Worm (Caenorhabditis elegans) whole organism, mixed stage, embryonic: ENCODE measurements around the gene Y113G7A.14.

Source experiments
- bed-3 ChIP-seq: fragments of 200-800 bp; sonication (Bioruptor generic); optimal IDR thresholded peaks from 3 replicates; lab custom pipeline; 2018; ENCODE audit warnings: mild to moderate bottlenecking, missing genetic modification characterization, moderate library complexity, missing compliant biosample characterization
- blmp-1 ChIP-seq: fragments of 150-350 bp; optimal IDR thresholded peaks from 2 replicates; lab custom pipeline; 2014; ENCODE audit warnings: missing biosample characterization, missing genetic modification characterization
- ceh-43 ChIP-seq: fragments of 200-800 bp; sonication (Bioruptor generic); optimal IDR thresholded peaks from 2 replicates; lab custom pipeline; 2018; ENCODE audit warnings: mild to moderate bottlenecking, missing genetic modification characterization, moderate library complexity, missing compliant biosample characterization
- ceh-83 ChIP-seq: fragments of 200-800 bp; sonication (Bioruptor generic); optimal IDR thresholded peaks from 2 replicates; lab custom pipeline; 2018; ENCODE audit warnings: mild to moderate bottlenecking, missing genetic modification characterization, missing compliant biosample characterization
- ces-1 ChIP-seq: fragments of 150-350 bp; optimal IDR thresholded peaks from 2 replicates; lab custom pipeline; 2014; ENCODE audit warnings: missing biosample characterization, missing genetic modification reagents, missing genetic modification characterization
- cnd-1 ChIP-seq: fragments of 200-800 bp; sonication (Bioruptor generic); optimal IDR thresholded peaks from 2 replicates; lab custom pipeline; 2018; ENCODE audit warnings: mild to moderate bottlenecking, missing genetic modification characterization, missing compliant biosample characterization
- drap-1 ChIP-seq: fragments of 200-800 bp; sonication (Bioruptor generic); optimal IDR thresholded peaks from 3 replicates; lab custom pipeline; 2018; ENCODE audit warnings: mild to moderate bottlenecking, missing genetic modification characterization, missing compliant biosample characterization
- elt-1 ChIP-seq: sonication (generic microtip); optimal IDR thresholded peaks from 2 replicates; lab custom pipeline; 2017; ENCODE audit warnings: missing genetic modification characterization, mild to moderate bottlenecking, missing compliant biosample characterization, antibody characterized with exemption, moderate library complexity, borderline replicate concordance; ENCODE audit not compliant: insufficient read depth
- elt-3 ChIP-seq: fragments of 150-350 bp; optimal IDR thresholded peaks from 2 replicates; lab custom pipeline; 2014; ENCODE audit warnings: missing biosample characterization, missing genetic modification characterization
- ham-2 ChIP-seq: fragments of 200-800 bp; sonication (Bioruptor generic); optimal IDR thresholded peaks from 2 replicates; lab custom pipeline; 2018; ENCODE audit warnings: mild to moderate bottlenecking, missing genetic modification characterization, missing compliant biosample characterization
- hlh-1 ChIP-seq: fragments of 150-350 bp; optimal IDR thresholded peaks from 2 replicates; lab custom pipeline; 2014; ENCODE audit warnings: missing biosample characterization, missing genetic modification reagents, missing genetic modification characterization
- lin-13 ChIP-seq: fragments of 150-350 bp; optimal IDR thresholded peaks from 2 replicates; lab custom pipeline; 2014; ENCODE audit warnings: missing biosample characterization, missing genetic modification characterization
- lin-32 ChIP-seq: fragments of 200-800 bp; sonication (Bioruptor generic); optimal IDR thresholded peaks from 2 replicates; lab custom pipeline; 2018; ENCODE audit warnings: mild to moderate bottlenecking, missing genetic modification characterization, missing compliant biosample characterization
- mab-5 ChIP-seq: fragments of 150-350 bp; optimal IDR thresholded peaks from 2 replicates; lab custom pipeline; 2014; ENCODE audit warnings: missing biosample characterization, missing genetic modification characterization
- mep-1 ChIP-seq: fragments of 150-350 bp; optimal IDR thresholded peaks from 2 replicates; lab custom pipeline; 2017; ENCODE audit warnings: missing biosample characterization, missing genetic modification reagents, missing genetic modification characterization, inconsistent platforms
- nhr-12 ChIP-seq: fragments of 150-350 bp; optimal IDR thresholded peaks from 2 replicates; lab custom pipeline; 2014; ENCODE audit warnings: missing biosample characterization, missing genetic modification characterization
- nhr-237 ChIP-seq: fragments of 150-350 bp; optimal IDR thresholded peaks from 2 replicates; lab custom pipeline; 2014; ENCODE audit warnings: missing biosample characterization, missing genetic modification characterization
- nhr-76 ChIP-seq: sonication (generic microtip); optimal IDR thresholded peaks from 2 replicates; lab custom pipeline; 2017; ENCODE audit warnings: missing biosample characterization, missing genetic modification characterization
- pha-4 ChIP-seq: fragments of 150-350 bp; optimal IDR thresholded peaks from 2 replicates; lab custom pipeline; 2018; ENCODE audit warnings: missing biosample characterization, missing genetic modification reagents, missing genetic modification characterization
- sem-2 ChIP-seq: fragments of 200-800 bp; sonication (Bioruptor generic); optimal IDR thresholded peaks from 2 replicates; lab custom pipeline; 2018; ENCODE audit warnings: mild to moderate bottlenecking, missing genetic modification characterization, missing compliant biosample characterization
- snpc-4 ChIP-seq: fragments of 150-350 bp; optimal IDR thresholded peaks from 2 replicates; lab custom pipeline; 2014; ENCODE audit warnings: missing biosample characterization, missing genetic modification characterization
- sptf-1 ChIP-seq: sonication (generic microtip); optimal IDR thresholded peaks from 2 replicates; lab custom pipeline; 2017; ENCODE audit warnings: mild to moderate bottlenecking, missing genetic modification characterization, moderate library complexity, missing compliant biosample characterization
- tbx-8 ChIP-seq: fragments of 200-800 bp; sonication (Bioruptor generic); optimal IDR thresholded peaks from 2 replicates; lab custom pipeline; 2018; ENCODE audit warnings: mild to moderate bottlenecking, missing genetic modification characterization, moderate library complexity, missing compliant biosample characterization
- unc-62 ChIP-seq: fragments of 150-350 bp; optimal IDR thresholded peaks from 2 replicates; lab custom pipeline; 2014; ENCODE audit warnings: missing biosample characterization, missing genetic modification reagents, missing genetic modification characterization
- zip-8 ChIP-seq: fragments of 150-350 bp; optimal IDR thresholded peaks from 2 replicates; lab custom pipeline; 2014; ENCODE audit warnings: missing biosample characterization, missing genetic modification characterization
- ztf-11 ChIP-seq: fragments of 150-350 bp; optimal IDR thresholded peaks from 2 replicates; lab custom pipeline; 2014; ENCODE audit warnings: missing biosample characterization, missing genetic modification characterization

Gene Y113G7A.14

DNA sequence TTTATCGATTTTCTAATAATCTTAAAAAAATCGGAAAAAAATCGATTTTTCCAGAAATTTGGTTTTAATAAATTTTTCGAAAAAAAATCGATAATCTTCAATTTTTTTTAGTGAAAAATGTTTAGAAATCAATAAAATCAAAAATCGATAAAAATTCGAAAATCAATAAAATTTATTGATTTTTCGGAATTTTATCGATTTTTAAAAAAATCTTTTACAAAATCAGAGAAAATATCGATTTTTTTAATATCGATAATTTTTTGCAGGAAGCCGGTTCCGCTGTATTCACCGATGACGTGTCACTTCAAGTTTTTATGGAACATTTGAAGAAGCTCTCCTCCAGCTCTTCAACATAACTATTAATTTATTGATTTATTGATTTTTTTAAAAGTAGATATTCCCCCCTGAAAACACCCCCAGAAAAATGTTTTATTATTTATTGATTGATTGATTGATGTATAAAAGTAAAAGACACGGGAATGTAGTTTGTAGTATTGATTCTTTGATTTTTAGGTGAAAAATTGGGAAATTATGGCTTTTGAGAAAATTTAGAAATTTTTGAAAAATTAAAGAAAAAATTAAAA lies 33.0 kb downstream of the Y113G7A.14 start:
- TF ChIP-seq mep-1 (tag; lab: Kevin White, UChicago), result no peak
- TF ChIP-seq hlh-1 (tag; lab: Kevin White, UChicago), result no peak

DNA sequence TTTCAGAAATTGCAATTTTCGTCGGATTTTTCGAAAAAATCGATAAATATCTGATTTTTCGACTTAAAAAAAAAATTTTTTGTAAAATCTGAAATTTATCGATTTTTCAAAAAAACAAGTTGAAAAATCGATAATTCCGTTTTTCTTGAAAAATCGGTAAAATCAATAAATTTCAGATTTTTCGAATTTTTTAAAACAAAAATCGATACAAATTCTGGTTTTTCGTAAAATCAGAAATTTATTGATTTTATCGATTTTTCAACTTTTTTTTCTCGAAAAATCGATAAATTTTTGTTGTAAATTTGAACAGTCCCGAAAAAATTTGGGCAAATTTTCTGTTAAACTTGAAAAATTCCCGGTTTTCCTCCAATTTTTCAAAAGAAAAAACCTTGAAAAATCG lies 33.8 kb downstream of the Y113G7A.14 start:
- TF ChIP-seq lin-32 (no peak), lin-13 (tag; lab: Kevin White, UChicago) (no peak), ceh-43 (GFP tag; lab: Kevin White, UChicago) (no peak), nhr-12 (tag; lab: Kevin White, UChicago) (no peak), nhr-76 (tag; lab: Kevin White, UChicago) (no peak), ces-1 (GFP tag; lab: Kevin White, UChicago) (no peak), sem-2 (no peak), nhr-237 (no peak), zip-8 (tag; lab: Kevin White, UChicago) (no peak), hlh-1 (tag; lab: Kevin White, UChicago) (no peak), ceh-83 (GFP tag; lab: Kevin White, UChicago) (no peak), unc-62 (GFP tag; lab: Kevin White, UChicago) (no peak), mab-5 (tag; lab: Kevin White, UChicago) (no peak)

DNA sequence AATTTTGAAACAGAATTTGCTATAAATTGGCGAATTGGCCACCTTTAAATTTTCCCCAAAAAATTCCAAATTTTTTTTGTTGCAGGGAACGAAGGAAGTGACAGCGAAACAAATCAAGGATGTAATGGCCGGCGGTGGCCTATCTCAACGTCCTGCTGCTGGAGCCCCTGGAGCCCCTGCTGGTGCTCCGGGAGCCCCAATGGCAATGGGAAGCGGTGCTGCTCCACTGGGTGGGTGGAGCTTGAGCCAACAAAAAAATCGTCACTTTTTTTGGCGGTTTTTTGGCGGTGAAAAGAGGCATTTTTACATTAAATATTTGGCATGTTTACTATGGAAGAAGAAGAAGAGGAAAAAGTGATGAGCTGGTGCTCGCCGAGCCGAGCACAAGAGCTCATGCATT lies 41.1 kb downstream of the Y113G7A.14 start:
- TF ChIP-seq sem-2 (no peak), ztf-11 (tag; lab: Kevin White, UChicago) (no peak), zip-8 (tag; lab: Kevin White, UChicago) (no peak), pha-4 (no peak), bed-3 (GFP tag; lab: Kevin White, UChicago) (no peak), drap-1 (GFP tag; lab: Kevin White, UChicago) (no peak), unc-62 (GFP tag; lab: Kevin White, UChicago) (no peak)

DNA sequence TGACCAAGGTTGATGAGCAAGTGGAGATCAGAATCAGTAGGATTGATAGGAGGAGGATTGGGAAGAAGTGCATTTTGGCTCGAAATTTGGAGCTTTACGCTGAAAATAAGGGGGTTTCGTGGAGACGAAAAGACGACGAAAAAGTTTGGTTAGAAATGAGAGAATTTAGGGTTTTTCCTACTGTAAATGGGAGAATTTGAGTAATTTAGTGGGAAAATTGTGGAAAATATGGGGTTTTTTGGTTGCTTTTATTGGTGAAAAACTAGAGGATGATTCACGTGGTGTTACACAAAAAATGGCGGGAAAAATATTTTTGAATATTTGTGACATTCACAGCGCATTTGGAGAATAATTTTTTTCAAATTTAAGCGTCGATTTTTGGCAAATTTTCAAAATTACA lies 43.3 kb downstream of the Y113G7A.14 start, which contains the start of gene nlp-69:
TSS of gene nlp-69 (minus strand) at position 101 of the 400 bp plus-strand sequence.
- TF ChIP-seq ces-1 (GFP tag; lab: Kevin White, UChicago) (no peak), sptf-1 (no peak), elt-3 (no peak), ztf-11 (tag; lab: Kevin White, UChicago) (no peak), snpc-4 (tag; lab: Kevin White, UChicago) (no peak), elt-1 (tag; lab: Kevin White, UChicago) (no peak), cnd-1 (tag; lab: Kevin White, UChicago) (no peak), bed-3 (GFP tag; lab: Kevin White, UChicago) (no peak), ham-2 (GFP tag; lab: Kevin White, UChicago) (no peak), lin-13 (tag; lab: Kevin White, UChicago) (no peak)

DNA sequence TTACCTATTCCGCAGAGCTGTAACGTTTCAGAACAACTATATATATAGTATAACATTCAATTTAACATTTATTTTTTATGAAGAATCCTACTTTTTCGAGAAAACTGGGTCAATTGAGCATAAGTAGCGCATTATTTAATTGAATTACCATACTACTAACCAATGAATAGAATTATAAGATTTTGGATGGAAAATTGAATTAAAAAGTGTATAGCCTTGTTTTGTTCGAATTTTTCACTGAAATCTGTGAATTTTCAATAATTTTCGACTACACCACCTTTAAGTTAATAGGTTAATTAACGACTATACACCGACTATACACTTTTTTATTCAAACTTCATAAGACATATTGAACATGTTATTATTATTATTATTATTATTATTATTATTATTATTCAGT lies 44.3 kb downstream of the Y113G7A.14 start:
- no peak for TF ChIP-seq ztf-11 (tag; lab: Kevin White, UChicago)
- no peak for TF ChIP-seq drap-1 (GFP tag; lab: Kevin White, UChicago)
- peak; percentile 69 for TF ChIP-seq ces-1 (GFP tag; lab: Kevin White, UChicago)
- TF ChIP-seq nhr-12 (tag; lab: Kevin White, UChicago), result no peak
- TF ChIP-seq snpc-4 (tag; lab: Kevin White, UChicago), result no peak

DNA sequence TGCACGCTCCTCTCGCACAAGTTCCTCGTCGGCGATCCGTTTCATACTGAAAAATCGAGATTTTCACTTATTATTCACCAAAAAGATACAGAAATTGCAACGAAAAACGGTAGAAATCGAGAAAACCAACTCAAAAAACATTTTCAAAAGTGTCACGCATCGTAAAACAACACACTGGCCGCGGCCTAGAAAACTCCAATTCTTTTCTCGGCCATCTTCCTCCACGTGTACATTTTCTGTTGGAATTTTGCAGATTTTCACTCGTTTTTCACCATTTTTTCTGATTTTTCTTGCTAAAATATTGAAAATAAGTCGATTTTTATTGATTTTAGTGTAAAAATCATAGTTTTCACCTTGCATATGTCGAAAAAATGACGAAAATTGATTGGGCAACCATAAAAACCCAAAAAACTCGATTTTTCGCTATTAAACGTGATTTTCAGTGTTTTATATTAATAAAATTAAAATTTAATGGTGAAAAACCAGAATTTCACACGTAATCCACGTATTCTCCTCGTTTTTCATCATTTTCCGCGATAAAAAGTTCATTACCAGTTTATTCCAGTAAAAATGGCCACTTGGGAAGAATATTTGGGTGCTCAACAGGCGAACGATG lies 47.5 kb downstream of the Y113G7A.14 start, which contains the start of the genes dcs-1 and sec-23:
TSS of gene dcs-1 (minus strand) at position 46 of the 616 bp plus-strand sequence.
TSS of gene sec-23 (plus strand) at position 566 of the 616 bp plus-strand sequence.
- TF ChIP-seq mab-5 (tag; lab: Kevin White, UChicago) (no peak), sptf-1 (peak; percentile 20)

DNA sequence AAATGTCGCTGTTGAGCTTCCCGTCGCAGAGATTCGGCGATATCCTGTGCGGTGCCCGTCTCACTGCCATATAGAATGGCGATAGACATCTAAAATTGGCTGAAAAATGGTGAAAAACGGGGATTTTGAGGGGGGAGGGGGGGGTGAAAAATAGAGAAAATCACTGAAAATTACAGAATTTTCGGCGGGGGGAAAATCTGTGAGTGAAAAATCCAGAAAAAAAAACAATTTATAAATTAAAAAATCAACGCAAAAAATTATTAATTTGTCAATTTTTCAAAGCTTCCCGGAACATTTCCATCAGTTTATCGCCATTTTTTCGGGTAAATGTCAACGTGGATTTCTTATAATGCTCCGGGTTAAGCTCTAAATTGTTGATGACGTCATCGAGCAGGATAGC lies 50.6 kb downstream of the Y113G7A.14 start, which contains the start of gene fre-1:
TSS of gene fre-1 (minus strand) at position 101 of the 400 bp plus-strand sequence.
- TF ChIP-seq lin-13 (tag; lab: Kevin White, UChicago) (no peak), sptf-1 (no peak), zip-8 (tag; lab: Kevin White, UChicago) (peak; percentile 46), tbx-8 (no peak), blmp-1 (no peak), ceh-43 (GFP tag; lab: Kevin White, UChicago) (no peak)
